Worm (Caenorhabditis elegans): ENCODE data around the gene cyp-35A1.

ce11 chrV:7352186-7353053 lies 9.2 kb downstream of the cyp-35A1 start, which contains the start of the genes srh-231 and srh-275:
- no peak for TF ChIP-seq him-1 (tag; optimal IDR thresholded peaks at IDR 0.05)
- TF ChIP-seq dao-5 (tag; optimal IDR thresholded peaks at IDR 0.05), result no peak

All from whole organism, L4/young adult.